Worm (Caenorhabditis elegans) whole organism, young adult: Measurements from ENCODE around the gene clec-246.
A peak's percentile ranks its signal among the peaks of the same experiment; 100 is the strongest.

Experiments
- F23B12.7 ChIP-seq: sonication (generic microtip); optimal IDR thresholded peaks from 2 replicates; lab custom pipeline; 2017; ENCODE audit warnings: missing genetic modification characterization, mild to moderate bottlenecking, missing compliant biosample characterization, antibody characterized with exemption, moderate library complexity; ENCODE audit not compliant: insufficient read depth
- F33H1.4 ChIP-seq: fragments of 200-800 bp; sonication (Bioruptor generic); IDR thresholded peaks from 2 replicates; pipeline ENCODE4 v1.3.6; 2022; ENCODE audit warnings: missing genetic modification reagents, missing genetic modification characterization, missing compliant biosample characterization
- F37B4.10 ChIP-seq: fragments of 200-800 bp; sonication (Bioruptor generic); IDR thresholded peaks from 2 replicates; pipeline ENCODE4 v1.3.6; 2022; ENCODE audit warnings: missing genetic modification characterization, missing compliant biosample characterization
- F57A8.1 ChIP-seq: fragments of 200-800 bp; sonication (Bioruptor generic); optimal IDR thresholded peaks from 2 replicates; lab custom pipeline; 2018; ENCODE audit warnings: mild to moderate bottlenecking, missing genetic modification characterization, moderate library complexity, missing compliant biosample characterization
- F57C9.4 ChIP-seq: sonication (generic microtip); optimal IDR thresholded peaks from 2 replicates; lab custom pipeline; 2017; ENCODE audit warnings: mild to moderate bottlenecking, missing genetic modification characterization, missing compliant biosample characterization
- T26A5.8 ChIP-seq: sonication (generic microtip); optimal IDR thresholded peaks from 2 replicates; lab custom pipeline; 2016; ENCODE audit warnings: missing genetic modification characterization, missing compliant biosample characterization
- Y95B8A.8 ChIP-seq: fragments of 200-800 bp; sonication (Bioruptor generic); IDR thresholded peaks from 2 replicates; pipeline ENCODE4 v1.3.6; 2022; ENCODE audit warnings: missing genetic modification reagents, missing genetic modification characterization, missing compliant biosample characterization
- aptf-3 ChIP-seq: fragments of 200-800 bp; sonication (Bioruptor generic); IDR thresholded peaks from 2 replicates; pipeline ENCODE4 v1.3.6; 2022; ENCODE audit warnings: missing genetic modification characterization, missing compliant biosample characterization
- attf-5 ChIP-seq: fragments of 200-800 bp; sonication (Bioruptor generic); optimal IDR thresholded peaks from 2 replicates; lab custom pipeline; 2018; ENCODE audit warnings: mild to moderate bottlenecking, missing genetic modification characterization, missing compliant biosample characterization
- bed-1 ChIP-seq: fragments of 200-800 bp; sonication (Bioruptor generic); IDR thresholded peaks from 2 replicates; pipeline ENCODE4 v1.3.6; 2022; ENCODE audit warnings: missing genetic modification reagents, missing genetic modification characterization, missing compliant biosample characterization
- bed-2 ChIP-seq: fragments of 200-800 bp; sonication (Bioruptor generic); IDR thresholded peaks from 2 replicates; pipeline ENCODE4 v1.3.6; 2022; ENCODE audit warnings: missing genetic modification reagents, missing genetic modification characterization, missing compliant biosample characterization
- ceh-100 ChIP-seq: fragments of 200-800 bp; sonication (Bioruptor generic); IDR thresholded peaks from 2 replicates; pipeline ENCODE4 v1.3.6; 2022; ENCODE audit warnings: missing genetic modification reagents, missing genetic modification characterization, missing compliant biosample characterization
- ceh-58 ChIP-seq: fragments of 200-800 bp; sonication (Bioruptor generic); IDR thresholded peaks from 2 replicates; pipeline ENCODE4 v1.3.6; 2022; ENCODE audit warnings: missing genetic modification characterization, missing compliant biosample characterization
- die-1 ChIP-seq: sonication (generic microtip); optimal IDR thresholded peaks from 2 replicates; lab custom pipeline; 2016; ENCODE audit warnings: missing genotype, mild to moderate bottlenecking, missing genetic modification characterization, missing compliant biosample characterization
- dox-1 ChIP-seq: fragments of 200-800 bp; sonication (Bioruptor generic); IDR thresholded peaks from 2 replicates; pipeline ENCODE4 v1.3.6; 2022; ENCODE audit warnings: missing genetic modification reagents, missing genetic modification characterization, missing compliant biosample characterization
- dpl-1 ChIP-seq: fragments of 150-350 bp; optimal IDR thresholded peaks from 2 replicates; lab custom pipeline; 2014; ENCODE audit warnings: missing biosample characterization, missing genetic modification reagents, missing genetic modification characterization
- egl-44 ChIP-seq: fragments of 200-800 bp; sonication (Bioruptor generic); IDR thresholded peaks from 2 replicates; pipeline ENCODE4 v1.3.6; 2022; ENCODE audit warnings: missing genetic modification reagents, missing genetic modification characterization, missing compliant biosample characterization
- ekl-4 ChIP-seq: fragments of 200-800 bp; sonication (Bioruptor generic); IDR thresholded peaks from 2 replicates; pipeline ENCODE4 v1.3.6; 2022; ENCODE audit warnings: missing genetic modification reagents, missing genetic modification characterization, missing compliant biosample characterization
- gei-17 ChIP-seq: fragments of 200-800 bp; sonication (Bioruptor generic); optimal IDR thresholded peaks from 2 replicates; lab custom pipeline; 2018; ENCODE audit warnings: mild to moderate bottlenecking, missing genetic modification characterization, missing compliant biosample characterization
- hmg-1.2 ChIP-seq: fragments of 200-800 bp; sonication (Bioruptor generic); IDR thresholded peaks from 2 replicates; pipeline ENCODE4 v1.3.6; 2022; ENCODE audit warnings: missing genetic modification reagents, missing genetic modification characterization, missing compliant biosample characterization
- hmg-20 ChIP-seq: fragments of 200-800 bp; sonication (Bioruptor generic); IDR thresholded peaks from 2 replicates; pipeline ENCODE4 v1.3.6; 2022; ENCODE audit warnings: missing genetic modification reagents, missing genetic modification characterization, missing compliant biosample characterization
- hrde-1 ChIP-seq: sonication (generic microtip); optimal IDR thresholded peaks from 2 replicates; lab custom pipeline; 2016; ENCODE audit warnings: missing genetic modification characterization, mild to moderate bottlenecking, missing compliant biosample characterization, moderate library complexity, missing genotype, missing genetic modification reagents, borderline replicate concordance
- hsf-1 ChIP-seq: fragments of 200-800 bp; sonication (Bioruptor generic); IDR thresholded peaks from 2 replicates; pipeline ENCODE4 v1.3.6; 2022; ENCODE audit warnings: missing genetic modification reagents, missing genetic modification characterization, missing compliant biosample characterization
- lag-1 ChIP-seq: fragments of 200-800 bp; sonication (Bioruptor generic); IDR thresholded peaks from 2 replicates; pipeline ENCODE4 v1.3.6; 2022; ENCODE audit warnings: missing genetic modification reagents, missing genetic modification characterization, missing compliant biosample characterization
- let-526 ChIP-seq: fragments of 200-800 bp; sonication (Bioruptor generic); IDR thresholded peaks from 2 replicates; pipeline ENCODE4 v1.3.6; 2022; ENCODE audit warnings: missing genetic modification reagents, missing genetic modification characterization, missing compliant biosample characterization
- lin-26 ChIP-seq: fragments of 200-800 bp; sonication (Bioruptor generic); IDR thresholded peaks from 2 replicates; pipeline ENCODE4 v1.3.6; 2022; ENCODE audit warnings: missing genetic modification reagents, missing genetic modification characterization, missing compliant biosample characterization
- lin-40 ChIP-seq: sonication (generic microtip); optimal IDR thresholded peaks from 2 replicates; lab custom pipeline; 2016; ENCODE audit warnings: missing genetic modification characterization, mild to moderate bottlenecking, missing compliant biosample characterization, missing genotype, missing genetic modification reagents
- lsy-27 ChIP-seq: sonication (generic microtip); optimal IDR thresholded peaks from 2 replicates; lab custom pipeline; 2017; ENCODE audit warnings: missing genetic modification characterization, mild to moderate bottlenecking, missing compliant biosample characterization, antibody characterized with exemption, missing genotype, borderline replicate concordance; ENCODE audit not compliant: insufficient read depth
- madf-10 ChIP-seq: sonication (generic microtip); optimal IDR thresholded peaks from 2 replicates; lab custom pipeline; 2016; ENCODE audit warnings: mild to moderate bottlenecking, missing genetic modification characterization, missing compliant biosample characterization
- madf-6 ChIP-seq: fragments of 200-800 bp; sonication (Bioruptor generic); IDR thresholded peaks from 2 replicates; pipeline ENCODE4 v1.3.6; 2022; ENCODE audit warnings: missing genetic modification reagents, missing genetic modification characterization, missing compliant biosample characterization
- mxl-1 ChIP-seq: sonication (generic microtip); optimal IDR thresholded peaks from 2 replicates; lab custom pipeline; 2016; ENCODE audit warnings: missing genetic modification characterization, missing compliant biosample characterization
- nfya-2 ChIP-seq: fragments of 200-800 bp; sonication (Bioruptor generic); IDR thresholded peaks from 2 replicates; pipeline ENCODE4 v1.3.6; 2022; ENCODE audit warnings: missing genetic modification reagents, missing genetic modification characterization, missing compliant biosample characterization
- nhr-120 ChIP-seq: fragments of 200-800 bp; sonication (Bioruptor generic); IDR thresholded peaks from 2 replicates; pipeline ENCODE4 v1.3.6; 2022; ENCODE audit warnings: missing genetic modification characterization, missing compliant biosample characterization
- nhr-80 ChIP-seq: sonication (generic microtip); optimal IDR thresholded peaks from 2 replicates; lab custom pipeline; 2016; ENCODE audit warnings: missing genetic modification characterization, missing compliant biosample characterization
- nhr-90 ChIP-seq: sonication (generic microtip); optimal IDR thresholded peaks from 2 replicates; lab custom pipeline; 2016; ENCODE audit warnings: missing genotype, mild to moderate bottlenecking, missing genetic modification characterization, missing compliant biosample characterization
- snpc-1.3 ChIP-seq: sonication (generic microtip); optimal IDR thresholded peaks from 2 replicates; lab custom pipeline; 2017; ENCODE audit warnings: missing genetic modification characterization, mild to moderate bottlenecking, missing compliant biosample characterization, antibody characterized with exemption, moderate library complexity, missing genotype, missing genetic modification reagents; ENCODE audit not compliant: insufficient read depth
- tbp1 ChIP-seq: fragments of 200-800 bp; sonication (Bioruptor generic); optimal IDR thresholded peaks from 2 replicates; lab custom pipeline; 2018; ENCODE audit warnings: mild to moderate bottlenecking, missing genetic modification characterization, missing compliant biosample characterization
- unc-130 ChIP-seq: sonication (generic microtip); optimal IDR thresholded peaks from 2 replicates; lab custom pipeline; 2016; ENCODE audit warnings: missing genetic modification reagents, missing genetic modification characterization, missing compliant biosample characterization
- unc-62 ChIP-seq: fragments of 150-350 bp; optimal IDR thresholded peaks from 2 replicates; lab custom pipeline; 2014; ENCODE audit warnings: missing biosample characterization, missing genetic modification reagents, missing genetic modification characterization
- ztf-18 ChIP-seq: sonication (generic microtip); optimal IDR thresholded peaks from 2 replicates; lab custom pipeline; 2016; ENCODE audit warnings: missing genotype, mild to moderate bottlenecking, missing genetic modification characterization, missing compliant biosample characterization
- ztf-22 ChIP-seq: fragments of 200-800 bp; sonication (Bioruptor generic); optimal IDR thresholded peaks from 2 replicates; lab custom pipeline; 2018; ENCODE audit warnings: mild to moderate bottlenecking, missing genetic modification characterization, moderate library complexity, missing compliant biosample characterization
- ztf-25 ChIP-seq: fragments of 200-800 bp; sonication (Bioruptor generic); IDR thresholded peaks from 2 replicates; pipeline ENCODE4 v1.3.6; 2022; ENCODE audit warnings: missing genetic modification reagents, missing genetic modification characterization, missing compliant biosample characterization
- ztf-28 ChIP-seq: fragments of 200-800 bp; sonication (Bioruptor generic); IDR thresholded peaks from 2 replicates; pipeline ENCODE4 v1.3.6; 2022; ENCODE audit warnings: missing genetic modification reagents, missing genetic modification characterization, missing compliant biosample characterization

Gene clec-246

ce11 chrV:18168266-18168665 is 21.0 kb upstream of the clec-246 start, which contains the start of gene C14A6.7:
Gene C14A6.7 (minus strand): TSS chrV:18168366.
- TF ChIP-seq ztf-22 (GFP tag; lab: Kevin White, UChicago) = no peak

ce11 chrV:18171568-18171967 is 17.7 kb upstream of the clec-246 start, which contains the start of gene C14A6.8:
Gene C14A6.8 (minus strand): TSS chrV:18171668.
- TF ChIP-seq hrde-1 (tag; lab: Kevin White, UChicago) = no peak
- TF ChIP-seq hmg-20 = no peak
- no peak for TF ChIP-seq mxl-1 (tag; lab: Kevin White, UChicago)
- TF ChIP-seq nhr-80 (tag; lab: Kevin White, UChicago) = no peak
- TF ChIP-seq ceh-58 (GFP tag; lab: Robert Waterston, UW) = no peak
- TF ChIP-seq ekl-4 (GFP tag; lab: Robert Waterston, UW) = no peak
- no peak for TF ChIP-seq nhr-120 (GFP tag; lab: Robert Waterston, UW)
- no peak for TF ChIP-seq unc-130 (GFP tag; lab: Kevin White, UChicago)
- TF ChIP-seq let-526 (GFP tag; lab: Robert Waterston, UW) = no peak
- TF ChIP-seq nfya-2 = no peak
- no peak for TF ChIP-seq hsf-1 (GFP tag; lab: Robert Waterston, UW)
- TF ChIP-seq lsy-27 (tag; lab: Kevin White, UChicago) = no peak
- no peak for TF ChIP-seq T26A5.8 (tag; lab: Kevin White, UChicago)
- no peak for TF ChIP-seq gei-17 (GFP tag; lab: Kevin White, UChicago)
- TF ChIP-seq F57C9.4 (tag; lab: Kevin White, UChicago) = no peak
- no peak for TF ChIP-seq F23B12.7 (tag; lab: Kevin White, UChicago)

ce11 chrV:18174951-18175350 is 14.3 kb upstream of the clec-246 start:
- TF ChIP-seq lin-26 (GFP tag; lab: Robert Waterston, UW) = 0 out of 2 replicates have a peak, but pooled peaks have one; percentile 46
- 0 out of 2 replicates have a peak, but pooled peaks have one; percentile 69 for TF ChIP-seq nhr-120 (GFP tag; lab: Robert Waterston, UW)
- TF ChIP-seq dox-1 (GFP tag; lab: Robert Waterston, UW) = 0 out of 2 replicates have a peak, but pooled peaks have one; percentile 27
- 0 out of 2 replicates have a peak, but pooled peaks have one; percentile 33 for TF ChIP-seq egl-44 (GFP tag; lab: Robert Waterston, UW)
- TF ChIP-seq aptf-3 (GFP tag; lab: Robert Waterston, UW) = peak; percentile 64; the same call in 1 of the 2 replicates

ce11 chrV:18178659-18179058 is 10.6 kb upstream of the clec-246 start, which contains the start of gene C31G12.4:
Gene C31G12.4 (minus strand): TSS chrV:18178759.
- TF ChIP-seq madf-10 (no peak), madf-6 (no peak), lin-40 (tag; lab: Kevin White, UChicago) (no peak), unc-62 (GFP tag; lab: Kevin White, UChicago) (no peak), attf-5 (GFP tag; lab: Kevin White, UChicago) (no peak), dpl-1 (GFP tag; lab: Kevin White, UChicago) (no peak), Y95B8A.8 (GFP tag; lab: Robert Waterston, UW) (no peak), bed-2 (no peak), nhr-90 (tag; lab: Kevin White, UChicago) (no peak), bed-1 (GFP tag; lab: Robert Waterston, UW) (no peak), F33H1.4 (GFP tag; lab: Robert Waterston, UW) (no peak)

- TF ChIP-seq lsy-27 (tag; lab: Kevin White, UChicago) = no peak
- TF ChIP-seq gei-17 (GFP tag; lab: Kevin White, UChicago) = no peak
- no peak for TF ChIP-seq ztf-28 (GFP tag; lab: Robert Waterston, UW)
- TF ChIP-seq hmg-1.2 (GFP tag; lab: Robert Waterston, UW) = no peak
- no peak for TF ChIP-seq ztf-18 (tag; lab: Kevin White, UChicago)
- TF ChIP-seq ceh-100 (GFP tag; lab: Robert Waterston, UW) = no peak
- TF ChIP-seq snpc-1.3 (tag; lab: Kevin White, UChicago) = no peak
- no peak for TF ChIP-seq tbp1 (GFP tag; lab: Kevin White, UChicago)
- TF ChIP-seq F37B4.10 (GFP tag; lab: Robert Waterston, UW) = no peak
- TF ChIP-seq F57A8.1 (GFP tag; lab: Kevin White, UChicago) = no peak
- TF ChIP-seq lag-1 (GFP tag; lab: Robert Waterston, UW) = no peak
- TF ChIP-seq die-1 (tag; lab: Kevin White, UChicago) = no peak
- TF ChIP-seq ztf-25 (GFP tag; lab: Robert Waterston, UW) = no peak
Observed at ce11 chrV:18179663-18180062, 9.6 kb upstream of the clec-246 start, which contains the start of gene C31G12.1. Gene C31G12.1 (plus strand): TSS chrV:18179963.
